Worm (Caenorhabditis elegans): ENCODE results near the gene F54C9.14.

The F54C9.14 gene

DNA sequence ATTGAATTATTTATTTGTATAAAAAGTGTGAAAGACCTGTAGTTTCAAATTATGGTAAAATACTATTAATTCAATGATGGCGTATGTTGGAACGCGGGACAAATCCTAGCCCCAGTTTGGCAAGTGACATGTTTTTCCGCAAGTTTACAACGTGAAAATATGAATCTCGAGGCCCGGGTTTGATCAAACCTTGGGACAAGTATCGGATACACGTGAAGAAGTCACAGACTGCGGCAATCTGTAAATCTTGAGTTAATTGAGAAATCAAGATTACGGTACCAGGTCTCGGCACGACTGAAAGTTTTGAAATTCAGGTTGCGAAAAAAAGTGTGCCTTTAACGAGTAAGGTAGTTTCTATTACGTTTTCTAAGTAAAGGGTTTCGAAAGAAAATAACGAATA, 20.9 kb downstream of the F54C9.14 start:
- TF ChIP-seq T22C8.4 (GFP tag; IDR thresholded peaks at IDR 0.05) (no peak), ztf-23 (GFP tag; IDR thresholded peaks at IDR 0.05) (no peak), klf-2 (GFP tag; conservative IDR thresholded peaks at IDR 0.05) (no peak), ztf-29 (GFP tag; IDR thresholded peaks at IDR 0.05) (no peak), ref-1 (GFP tag; conservative IDR thresholded peaks at IDR 0.05) (no peak), med-1 (GFP tag; optimal IDR thresholded peaks at IDR 0.05; ENCODE audit: insufficient read depth) (no peak), tab-1 (GFP tag; IDR thresholded peaks at IDR 0.05) (no peak), cog-1 (tag; optimal IDR thresholded peaks at IDR 0.05) (no peak), flt-1 (GFP tag; IDR thresholded peaks at IDR 0.05) (no peak)

DNA sequence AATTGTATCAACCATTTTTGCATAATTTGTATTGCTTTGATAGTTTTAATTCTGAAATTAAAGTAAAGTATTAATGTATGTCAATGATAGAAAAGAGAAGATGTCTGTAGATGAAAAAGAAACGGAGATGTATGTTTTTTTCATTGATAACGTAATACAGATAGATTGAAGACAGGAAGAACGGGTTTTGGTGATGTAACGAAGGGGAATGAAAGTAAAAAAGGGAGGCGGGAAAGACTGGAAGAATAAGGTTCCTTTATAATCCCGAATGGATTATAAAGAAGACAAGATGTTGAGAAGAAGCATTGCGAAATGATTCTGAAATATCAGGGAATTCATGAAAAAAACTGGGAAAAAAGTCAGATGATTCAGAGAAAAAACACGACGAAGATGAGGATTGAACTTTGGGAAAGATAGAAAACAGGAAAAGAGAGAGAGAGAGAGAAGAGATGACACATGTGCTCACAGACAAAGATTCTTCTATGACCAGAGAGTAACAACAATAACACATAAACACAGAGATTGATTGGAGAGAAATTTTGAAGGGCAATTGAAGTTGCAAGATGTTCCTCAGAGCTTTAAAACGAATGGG, 23.0 kb downstream of the F54C9.14 start, which contains the start of gene F54C9.11:
Gene F54C9.11, minus strand, starts transcription at position 51 of the 592 bp plus-strand sequence.
- TF ChIP-seq tab-1 (GFP tag; IDR thresholded peaks at IDR 0.05) (no peak), ref-1 (GFP tag; conservative IDR thresholded peaks at IDR 0.05) (no peak), flt-1 (GFP tag; IDR thresholded peaks at IDR 0.05) (no peak), cog-1 (tag; optimal IDR thresholded peaks at IDR 0.05) (no peak), klf-2 (GFP tag; conservative IDR thresholded peaks at IDR 0.05) (no peak), T22C8.4 (GFP tag; IDR thresholded peaks at IDR 0.05) (no peak), ztf-29 (GFP tag; IDR thresholded peaks at IDR 0.05) (no peak), ztf-23 (GFP tag; IDR thresholded peaks at IDR 0.05) (no peak), med-1 (GFP tag; optimal IDR thresholded peaks at IDR 0.05; ENCODE audit: insufficient read depth) (no peak)

DNA sequence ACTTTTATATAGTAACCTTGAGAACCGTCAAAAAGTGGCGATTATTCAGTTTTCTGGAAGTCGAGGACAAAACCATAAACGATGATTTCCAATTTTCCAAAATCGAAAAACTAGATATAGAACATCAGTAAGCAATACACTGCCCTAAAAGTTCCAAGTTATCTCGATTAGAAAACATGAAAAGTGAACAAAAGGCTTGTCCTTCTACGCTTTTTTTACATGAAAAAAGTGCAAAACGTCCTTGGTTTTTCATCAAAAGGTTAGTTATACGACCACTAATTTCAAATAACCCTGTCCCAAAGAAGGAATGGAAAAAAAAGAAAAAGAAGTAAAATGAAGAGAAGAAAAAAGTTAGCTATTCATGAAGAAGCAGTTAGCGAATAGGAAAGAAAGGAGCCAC, 23.8 kb downstream of the F54C9.14 start:
- no peak for TF ChIP-seq klf-2 (GFP tag; conservative IDR thresholded peaks at IDR 0.05)
- no peak for TF ChIP-seq cog-1 (tag; optimal IDR thresholded peaks at IDR 0.05)
- TF ChIP-seq ztf-29 (GFP tag; IDR thresholded peaks at IDR 0.05), result no peak
- no peak for TF ChIP-seq tab-1 (GFP tag; IDR thresholded peaks at IDR 0.05)
- no peak for TF ChIP-seq ref-1 (GFP tag; conservative IDR thresholded peaks at IDR 0.05)
- no peak for TF ChIP-seq T22C8.4 (GFP tag; IDR thresholded peaks at IDR 0.05)
- no peak for TF ChIP-seq flt-1 (GFP tag; IDR thresholded peaks at IDR 0.05)

DNA sequence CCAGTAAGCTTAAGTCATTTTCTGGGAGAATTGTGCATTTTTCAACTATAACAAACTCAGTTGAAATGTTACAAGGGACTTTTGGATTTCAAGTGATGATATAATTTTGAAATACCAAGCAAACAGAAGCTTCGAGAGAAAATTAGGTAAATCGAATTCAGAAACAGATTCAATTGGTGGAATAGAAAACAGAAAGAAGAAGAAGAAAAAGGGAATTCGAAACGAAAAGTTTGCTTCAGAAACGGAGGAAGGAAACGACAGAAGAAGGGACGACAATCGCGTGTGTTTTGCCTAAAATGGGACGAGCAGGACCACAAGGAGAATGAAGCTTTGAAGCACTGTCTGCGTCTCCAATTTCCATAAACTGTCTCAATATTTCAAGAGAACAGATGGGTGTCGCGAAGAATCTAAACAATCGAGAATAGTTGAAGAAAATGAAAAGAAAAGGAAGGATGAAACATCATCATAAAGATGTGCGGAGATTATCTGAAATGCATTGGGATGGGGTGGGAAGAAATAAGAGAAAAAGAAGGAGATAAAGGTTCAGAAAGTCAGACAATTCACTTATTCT, 25.6 kb downstream of the F54C9.14 start:
- TF ChIP-seq klf-2 (GFP tag; conservative IDR thresholded peaks at IDR 0.05) (no peak), cog-1 (tag; optimal IDR thresholded peaks at IDR 0.05) (no peak), ref-1 (GFP tag; conservative IDR thresholded peaks at IDR 0.05) (no peak), med-1 (GFP tag; optimal IDR thresholded peaks at IDR 0.05; ENCODE audit: insufficient read depth) (no peak), T22C8.4 (GFP tag; IDR thresholded peaks at IDR 0.05) (no peak), ztf-23 (GFP tag; IDR thresholded peaks at IDR 0.05) (no peak), flt-1 (GFP tag; IDR thresholded peaks at IDR 0.05) (no peak)

DNA sequence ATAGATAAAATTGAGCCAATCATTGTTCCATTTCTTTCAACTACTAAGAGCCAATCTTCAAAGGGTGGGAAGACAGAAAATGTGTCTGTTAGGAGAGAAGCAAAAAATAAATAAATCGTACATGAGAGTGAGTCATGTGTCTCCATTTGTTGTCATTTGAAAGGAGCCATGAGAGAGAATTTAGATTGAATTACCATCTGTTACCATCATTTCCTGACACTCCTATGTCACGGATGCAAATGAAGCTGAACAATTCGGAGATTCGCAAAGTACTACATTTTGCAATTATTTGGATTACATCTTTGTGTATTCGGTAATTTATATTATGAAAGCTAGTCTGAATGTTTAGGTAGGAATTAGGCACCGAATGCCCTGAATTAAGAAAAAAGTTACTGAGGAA, 26.3 kb downstream of the F54C9.14 start:
- TF ChIP-seq med-1 (GFP tag; optimal IDR thresholded peaks at IDR 0.05; ENCODE audit: insufficient read depth) (no peak), cog-1 (tag; optimal IDR thresholded peaks at IDR 0.05) (no peak), ztf-23 (GFP tag; IDR thresholded peaks at IDR 0.05) (no peak), klf-2 (GFP tag; conservative IDR thresholded peaks at IDR 0.05) (no peak), T22C8.4 (GFP tag; IDR thresholded peaks at IDR 0.05) (no peak), ref-1 (GFP tag; conservative IDR thresholded peaks at IDR 0.05) (no peak), tab-1 (GFP tag; IDR thresholded peaks at IDR 0.05) (no peak), flt-1 (GFP tag; IDR thresholded peaks at IDR 0.05) (no peak), ztf-29 (GFP tag; IDR thresholded peaks at IDR 0.05) (no peak)

DNA sequence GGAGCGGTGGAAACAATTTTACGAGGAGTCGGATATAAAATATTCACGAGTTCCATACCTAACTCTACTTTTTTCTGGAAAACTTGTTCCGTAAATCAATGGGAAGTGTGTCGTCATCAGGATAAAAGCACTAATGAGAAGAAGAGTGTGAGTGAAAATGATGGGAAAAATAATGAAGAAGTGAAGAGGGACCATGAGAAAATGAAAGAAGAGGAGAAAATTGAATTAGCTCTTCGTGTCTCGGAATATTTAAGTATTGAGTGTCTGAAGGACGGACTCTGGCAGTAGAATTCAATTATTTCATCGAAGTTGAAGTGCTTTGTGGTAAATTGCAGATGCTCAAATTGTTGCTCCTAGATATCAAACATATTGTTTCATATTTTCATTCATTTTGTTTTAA, 27.1 kb downstream of the F54C9.14 start:
- no peak for TF ChIP-seq ztf-23 (GFP tag; IDR thresholded peaks at IDR 0.05)
- no peak for TF ChIP-seq ztf-29 (GFP tag; IDR thresholded peaks at IDR 0.05)
- no peak for TF ChIP-seq klf-2 (GFP tag; conservative IDR thresholded peaks at IDR 0.05)
- no peak for TF ChIP-seq ref-1 (GFP tag; conservative IDR thresholded peaks at IDR 0.05)
- TF ChIP-seq med-1 (GFP tag; optimal IDR thresholded peaks at IDR 0.05; ENCODE audit: insufficient read depth), result no peak
- TF ChIP-seq flt-1 (GFP tag; IDR thresholded peaks at IDR 0.05), result no peak
- no peak for TF ChIP-seq cog-1 (tag; optimal IDR thresholded peaks at IDR 0.05)
- TF ChIP-seq tab-1 (GFP tag; IDR thresholded peaks at IDR 0.05), result no peak
- TF ChIP-seq T22C8.4 (GFP tag; IDR thresholded peaks at IDR 0.05), result no peak

DNA sequence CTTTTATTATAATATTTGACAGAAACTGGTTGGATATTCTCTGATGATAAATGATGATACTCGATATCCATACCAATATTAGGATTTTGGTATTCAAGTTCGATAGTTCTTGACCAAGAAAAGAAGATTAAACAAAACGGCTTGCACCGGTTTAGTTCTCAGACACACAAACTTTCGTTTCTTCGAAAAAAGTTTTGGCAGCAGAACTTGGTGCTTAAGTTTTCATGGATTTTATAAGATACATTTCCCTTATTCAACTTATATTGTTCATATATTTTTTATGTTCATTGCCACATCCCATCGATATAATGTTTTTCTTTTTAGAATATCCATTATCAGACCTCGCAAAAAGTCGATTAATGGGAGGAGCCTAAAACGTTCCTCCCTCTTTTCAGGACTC, 28.6 kb downstream of the F54C9.14 start, which contains the start of gene aptf-4:
Gene aptf-4, plus strand, starts transcription at position 301 of the 400 bp plus-strand sequence.
- TF ChIP-seq ref-1 (GFP tag; conservative IDR thresholded peaks at IDR 0.05) (no peak), ztf-23 (GFP tag; IDR thresholded peaks at IDR 0.05) (no peak), klf-2 (GFP tag; conservative IDR thresholded peaks at IDR 0.05) (no peak), T22C8.4 (GFP tag; IDR thresholded peaks at IDR 0.05) (no peak), tab-1 (GFP tag; IDR thresholded peaks at IDR 0.05) (no peak), med-1 (GFP tag; optimal IDR thresholded peaks at IDR 0.05; ENCODE audit: insufficient read depth) (no peak), flt-1 (GFP tag; IDR thresholded peaks at IDR 0.05) (no peak), ztf-29 (GFP tag; IDR thresholded peaks at IDR 0.05) (no peak), cog-1 (tag; optimal IDR thresholded peaks at IDR 0.05) (no peak)

DNA sequence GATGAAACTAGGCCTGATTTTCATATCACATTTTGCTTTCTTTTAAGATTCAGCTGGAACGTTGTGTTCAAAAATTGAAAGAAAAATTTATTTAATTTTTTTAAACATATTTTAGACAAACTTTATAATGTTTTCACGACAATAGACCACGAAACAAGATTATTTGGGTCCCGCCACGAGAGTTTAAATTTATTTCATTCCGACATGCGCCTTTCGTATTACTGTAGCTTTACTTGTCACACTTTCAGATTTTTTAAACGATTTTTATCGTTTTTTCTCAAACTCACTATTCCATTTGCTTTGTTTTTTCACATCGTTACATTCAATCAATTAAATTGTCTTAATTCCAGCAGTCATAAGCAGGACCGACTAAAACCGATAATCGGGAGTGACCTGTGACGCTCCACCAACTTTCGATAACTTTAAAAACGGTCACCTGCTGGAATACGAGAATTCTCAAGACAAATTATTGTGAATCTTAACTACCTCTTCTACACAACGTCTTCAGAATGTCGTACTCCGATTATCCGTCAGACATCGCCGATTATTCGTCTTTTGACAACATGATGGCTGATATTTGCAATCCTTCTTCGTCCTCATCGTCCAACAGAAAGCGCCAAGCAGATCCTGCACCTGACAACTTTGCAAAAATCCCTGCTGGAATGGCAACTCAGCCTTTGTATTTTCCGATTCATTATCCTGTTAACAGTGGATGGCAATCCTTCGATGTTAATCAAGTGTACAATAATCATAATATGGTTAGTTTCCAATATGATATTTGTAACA, 31.9 kb downstream of the F54C9.14 start, which contains the start of gene aptf-3:
Gene aptf-3, plus strand, starts transcription at position 351 of the 786 bp plus-strand sequence.
- TF ChIP-seq ref-1 (GFP tag; conservative IDR thresholded peaks at IDR 0.05) (no peak), ztf-29 (GFP tag; IDR thresholded peaks at IDR 0.05) (no peak), flt-1 (GFP tag; IDR thresholded peaks at IDR 0.05) (no peak), tab-1 (GFP tag; IDR thresholded peaks at IDR 0.05) (no peak), T22C8.4 (GFP tag; IDR thresholded peaks at IDR 0.05) (no peak), ztf-23 (GFP tag; IDR thresholded peaks at IDR 0.05) (no peak), med-1 (GFP tag; optimal IDR thresholded peaks at IDR 0.05; ENCODE audit: insufficient read depth) (no peak), cog-1 (tag; optimal IDR thresholded peaks at IDR 0.05) (no peak), klf-2 (GFP tag; conservative IDR thresholded peaks at IDR 0.05) (no peak)

DNA sequence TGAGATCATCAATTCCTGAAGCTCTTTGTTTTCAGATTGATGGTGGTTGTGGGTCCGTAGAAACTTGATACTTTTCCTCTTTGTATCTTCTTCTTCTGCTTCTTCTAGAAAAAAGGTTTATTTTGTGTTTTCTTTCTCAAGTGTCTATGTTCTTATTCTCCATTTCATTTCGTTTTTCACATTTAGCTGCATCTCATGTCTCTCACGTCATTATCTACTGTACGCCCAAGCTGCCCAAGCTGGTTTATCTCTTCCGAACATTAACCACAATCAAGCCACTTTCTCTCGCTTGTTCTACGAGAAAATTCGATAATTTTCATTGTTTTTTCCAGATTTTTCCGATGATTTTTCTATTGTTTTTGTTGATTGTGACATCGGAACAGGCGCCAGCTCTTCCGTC, 37.1 kb downstream of the F54C9.14 start, which contains the start of gene F28C6.5:
Gene F28C6.5, plus strand, starts transcription at position 301 of the 400 bp plus-strand sequence.
- TF ChIP-seq klf-2 (GFP tag; conservative IDR thresholded peaks at IDR 0.05) (no peak), tab-1 (GFP tag; IDR thresholded peaks at IDR 0.05) (no peak), flt-1 (GFP tag; IDR thresholded peaks at IDR 0.05) (no peak), ztf-29 (GFP tag; IDR thresholded peaks at IDR 0.05) (no peak), T22C8.4 (GFP tag; IDR thresholded peaks at IDR 0.05) (no peak), ref-1 (GFP tag; conservative IDR thresholded peaks at IDR 0.05) (no peak), med-1 (GFP tag; optimal IDR thresholded peaks at IDR 0.05; ENCODE audit: insufficient read depth) (no peak), ztf-23 (GFP tag; IDR thresholded peaks at IDR 0.05) (no peak), cog-1 (tag; optimal IDR thresholded peaks at IDR 0.05) (no peak)

Measured in whole organism, midembryonic.